Fruit fly (Drosophila melanogaster): Measurements from ENCODE around the gene nullo.
A peak's percentile ranks its signal among the peaks of the same experiment; 100 is the strongest.

Gene nullo

DNA sequence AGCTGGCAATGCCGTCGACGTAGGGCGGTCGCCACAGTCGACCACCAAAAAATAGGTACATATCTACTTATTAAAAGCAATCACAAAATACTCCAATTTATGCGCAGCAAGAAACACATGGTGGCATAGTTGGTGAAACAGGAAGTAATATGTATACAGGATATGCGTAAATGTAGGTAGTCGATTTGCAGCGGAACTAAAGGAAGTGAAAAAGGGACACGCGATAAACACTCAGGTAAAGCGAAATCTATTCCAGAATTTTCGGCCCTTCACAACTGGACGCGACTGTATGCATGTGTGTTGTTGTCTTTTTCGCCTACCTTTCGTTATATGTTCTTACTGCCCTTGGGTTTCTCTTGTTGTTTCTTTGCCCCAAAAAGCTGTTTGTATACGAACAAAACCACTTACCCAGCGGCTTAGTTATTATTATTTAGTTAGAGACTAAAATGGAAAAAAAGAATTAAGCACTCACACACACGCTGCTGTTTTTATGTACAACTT, 47.3 kb downstream of the nullo start (continued):
- TF ChIP-seq Ptx1 (GFP tag; IDR thresholded peaks at IDR 0.05) (peak; percentile 78), ato (GFP tag; IDR thresholded peaks at IDR 0.05; ENCODE audit: partially characterized antibody) (no peak), dm (GFP tag; optimal IDR thresholded peaks at IDR 0.05) (peak; percentile 55), Hsf (GFP tag; optimal IDR thresholded peaks at IDR 0.05) (peak; percentile 79), gsb (GFP tag; IDR thresholded peaks at IDR 0.05) (peak; percentile 75), abd-A (tag; optimal IDR thresholded peaks at IDR 0.05) (peak; percentile 3), CG9437 (GFP tag; optimal IDR thresholded peaks at IDR 0.05) (peak; percentile 74), gt (GFP tag; IDR thresholded peaks at IDR 0.05) (no peak), scrt (GFP tag; optimal IDR thresholded peaks at IDR 0.05) (peak; percentile 65), hb (GFP tag; IDR thresholded peaks at IDR 0.05; ENCODE audit: partially characterized antibody) (no peak), CG14667 (GFP tag; IDR thresholded peaks at IDR 0.05) (peak; percentile 54), sr (GFP tag; IDR thresholded peaks at IDR 0.05) (peak; percentile 24; the same call in 1 of the 3 replicates), CG17912 (GFP tag; optimal IDR thresholded peaks at IDR 0.05) (peak; percentile 61), Usf (GFP tag; optimal IDR thresholded peaks at IDR 0.05) (peak; percentile 51), vfl (GFP tag; optimal IDR thresholded peaks at IDR 0.05) (peak; percentile 36), CG6854 (GFP tag; optimal IDR thresholded peaks at IDR 0.05) (peak; percentile 80), dimm (GFP tag; IDR thresholded peaks at IDR 0.05) (peak; percentile 45; the same call in 1 of the 2 replicates), CG32532 (GFP tag; IDR thresholded peaks at IDR 0.05) (peak; percentile 86), prd (optimal IDR thresholded peaks at IDR 0.05) (no peak), prd (GFP tag; IDR thresholded peaks at IDR 0.05) (peak; percentile 76), CG7963 (GFP tag; IDR thresholded peaks at IDR 0.05; ENCODE audit: partially characterized antibody) (no peak), CkIIα-i1 (GFP tag; IDR thresholded peaks at IDR 0.05) (no peak), gcm2 (GFP tag; optimal IDR thresholded peaks at IDR 0.05) (peak; percentile 77), fd96Cb (tag; optimal IDR thresholded peaks at IDR 0.05) (peak; percentile 81), caup (GFP tag; optimal IDR thresholded peaks at IDR 0.05; ENCODE audit: severe bottlenecking) (peak; percentile 82), gro (GFP tag; optimal IDR thresholded peaks at IDR 0.05) (peak; percentile 42), bbx (GFP tag; IDR thresholded peaks at IDR 0.05; ENCODE audit: partially characterized antibody) (no peak), Optix (GFP tag; IDR thresholded peaks at IDR 0.05) (peak; percentile 66; the same call in 2 of the 3 replicates), repo (GFP tag; optimal IDR thresholded peaks at IDR 0.05) (peak; percentile 43), cwo (GFP tag; optimal IDR thresholded peaks at IDR 0.05) (peak; percentile 86), zen (tag; optimal IDR thresholded peaks at IDR 0.05) (peak; percentile 47), salm (tag; optimal IDR thresholded peaks at IDR 0.05) (peak; percentile 79), H2.0 (GFP tag; IDR thresholded peaks at IDR 0.05) (peak; percentile 73), Scr (GFP tag; IDR thresholded peaks at IDR 0.05; ENCODE audit: partially characterized antibody) (no peak), grau (tag; optimal IDR thresholded peaks at IDR 0.05) (peak; percentile 89), Med (GFP tag) (peak; percentile 95), CG13775 (GFP tag; optimal IDR thresholded peaks at IDR 0.05) (peak; percentile 76), trem (tag; optimal IDR thresholded peaks at IDR 0.05) (peak; percentile 54), Dip3 (GFP tag; optimal IDR thresholded peaks at IDR 0.05) (peak; percentile 71), disco-r (GFP tag; optimal IDR thresholded peaks at IDR 0.05) (peak; percentile 47), CG14441 (GFP tag; IDR thresholded peaks at IDR 0.05) (peak; percentile 73), CG2120 (GFP tag; optimal IDR thresholded peaks at IDR 0.05) (peak; percentile 90), CG18619 (GFP tag; optimal IDR thresholded peaks at IDR 0.05) (peak; percentile 82), Sox102F (GFP tag; optimal IDR thresholded peaks at IDR 0.05) (peak; percentile 73), CG4404 (GFP tag; IDR thresholded peaks at IDR 0.05) (peak; percentile 65; the same call in 1 of the 2 replicates), CG34376 (GFP tag; optimal IDR thresholded peaks at IDR 0.05) (peak; percentile 88), hbn (GFP tag; IDR thresholded peaks at IDR 0.05; ENCODE audit: partially characterized antibody) (no peak), gsb-n (tag; optimal IDR thresholded peaks at IDR 0.05) (peak; percentile 79), shn (GFP tag; optimal IDR thresholded peaks at IDR 0.05) (peak; percentile 75), Opbp (GFP tag; IDR thresholded peaks at IDR 0.05; ENCODE audit: partially characterized antibody) (no peak)
